Worm (Caenorhabditis elegans) whole organism, L4/young adult: ENCODE measurements around the gene T13F2.6.
A peak's percentile ranks its signal among the peaks of the same experiment; 100 is the strongest.
"Not testable (repeated sequence)": the region's sequence is repeated elsewhere in the genome, so short reads cannot be mapped to it uniquely, and the experiment has no call there.

Source experiments
- W03F9.2 ChIP-seq: fragments of 150-350 bp; optimal IDR thresholded peaks from 2 replicates; lab custom pipeline; 2014; ENCODE audit warnings: missing biosample characterization, missing genetic modification characterization
- dao-5 ChIP-seq: sonication (generic microtip); optimal IDR thresholded peaks from 2 replicates; lab custom pipeline; 2016; ENCODE audit warnings: missing genotype, missing genetic modification characterization, moderate library complexity, missing compliant biosample characterization
- him-1 ChIP-seq: sonication (generic microtip); optimal IDR thresholded peaks from 2 replicates; lab custom pipeline; 2016; ENCODE audit warnings: missing genotype, missing genetic modification reagents, missing genetic modification characterization, missing compliant biosample characterization

The T13F2.6 gene

ce11 chrIV:9756647-9757424 lies 21.3 kb upstream of the T13F2.6 start:
- peak; percentile 41 for TF ChIP-seq W03F9.2 (tag; lab: Kevin White, UChicago)
- TF ChIP-seq him-1 (tag; lab: Kevin White, UChicago): no peak

ce11 chrIV:9757425-9757740 lies 20.7 kb upstream of the T13F2.6 start, which contains the start of gene nhr-97:
nhr-97 (plus strand) TSS chrIV:9757641.
- TF ChIP-seq him-1 (tag; lab: Kevin White, UChicago): no peak
- no peak for TF ChIP-seq W03F9.2 (tag; lab: Kevin White, UChicago)
- no peak for TF ChIP-seq dao-5 (tag; lab: Kevin White, UChicago)

- TF ChIP-seq him-1 (tag; lab: Kevin White, UChicago) (no peak), dao-5 (tag; lab: Kevin White, UChicago) (no peak), W03F9.2 (tag; lab: Kevin White, UChicago) (no peak)
Measured at ce11 chrIV:9761751-9762150, 16.4 kb upstream of the T13F2.6 start.

- TF ChIP-seq dao-5 (tag; lab: Kevin White, UChicago) (no peak), him-1 (tag; lab: Kevin White, UChicago) (no peak), W03F9.2 (tag; lab: Kevin White, UChicago) (no peak)
Measured at ce11 chrIV:9762667-9763173, 15.4 kb upstream of the T13F2.6 start.

- TF ChIP-seq him-1 (tag; lab: Kevin White, UChicago) (no peak), dao-5 (tag; lab: Kevin White, UChicago) (no peak), W03F9.2 (tag; lab: Kevin White, UChicago) (no peak)
Measured at ce11 chrIV:9766250-9766649, 11.9 kb upstream of the T13F2.6 start, which contains the start of gene ssp-36. ssp-36 (minus strand) TSS chrIV:9766350.

- not testable (repeated sequence) for TF ChIP-seq dao-5, him-1, W03F9.2 (tag; lab: Kevin White, UChicago)
Measured at ce11 chrIV:9767054-9767453, 11.1 kb upstream of the T13F2.6 start, which contains the start of gene msp-79. msp-79 (minus strand) TSS chrIV:9767154.

ce11 chrIV:9769746-9770145 lies 8.4 kb upstream of the T13F2.6 start, which contains the start of gene msp-78:
msp-78 (plus strand) TSS chrIV:9770046.
- not testable (repeated sequence) for TF ChIP-seq him-1, dao-5, W03F9.2 (tag; lab: Kevin White, UChicago)

- TF ChIP-seq him-1 (tag; lab: Kevin White, UChicago): no peak
- TF ChIP-seq dao-5 (tag; lab: Kevin White, UChicago): no peak
- no peak for TF ChIP-seq W03F9.2 (tag; lab: Kevin White, UChicago)
Measured at ce11 chrIV:9770798-9771197, 7.3 kb upstream of the T13F2.6 start.

- TF ChIP-seq W03F9.2 (tag; lab: Kevin White, UChicago) (no peak), him-1 (tag; lab: Kevin White, UChicago) (no peak), dao-5 (tag; lab: Kevin White, UChicago) (no peak)
Measured at ce11 chrIV:9772096-9772720, 5.9 kb upstream of the T13F2.6 start, which contains the start of gene cav-1. cav-1 (plus strand) TSS chrIV:9772510.

ce11 chrIV:9773441-9773840 lies 4.7 kb upstream of the T13F2.6 start:
- TF ChIP-seq W03F9.2 (tag; lab: Kevin White, UChicago) (no peak), dao-5 (tag; lab: Kevin White, UChicago) (no peak), him-1 (tag; lab: Kevin White, UChicago) (no peak)

ce11 chrIV:9777535-9777934 lies 586 bp upstream of the T13F2.6 start, which contains the start of gene sna-2:
sna-2 (minus strand) TSS chrIV:9777634.
- TF ChIP-seq dao-5 (tag; lab: Kevin White, UChicago) (no peak), W03F9.2 (tag; lab: Kevin White, UChicago) (no peak), him-1 (tag; lab: Kevin White, UChicago) (no peak)

- TF ChIP-seq dao-5 (tag; lab: Kevin White, UChicago): no peak
- TF ChIP-seq W03F9.2 (tag; lab: Kevin White, UChicago): no peak
- TF ChIP-seq him-1 (tag; lab: Kevin White, UChicago): no peak
Measured at ce11 chrIV:9784689-9785088, 6.6 kb downstream of the T13F2.6 start, which contains the start of gene sre-4. sre-4 (minus strand) TSS chrIV:9784789.

- TF ChIP-seq W03F9.2 (tag; lab: Kevin White, UChicago): no peak
- TF ChIP-seq dao-5 (tag; lab: Kevin White, UChicago): no peak
- TF ChIP-seq him-1 (tag; lab: Kevin White, UChicago): no peak
Measured at ce11 chrIV:9789496-9789895, 11.4 kb downstream of the T13F2.6 start, which contains the start of gene T13F2.4. T13F2.4 (plus strand) TSS chrIV:9789796.
